Fruit fly (Drosophila melanogaster) whole organism, embryonic: ENCODE measurements around the gene CG9676.
A peak's percentile ranks its signal among the peaks of the same experiment; 100 is the strongest.

Experiments
- B-H2 ChIP-seq: fragments of 200-800 bp; sonication (Bioruptor generic); optimal IDR thresholded peaks from 2 replicates; lab custom pipeline; 2018; ENCODE audit warnings: missing biosample characterization, mild to moderate bottlenecking, missing genetic modification characterization
- Bteb2 ChIP-seq: fragments of 200-800 bp; sonication (Bioruptor generic); optimal IDR thresholded peaks from 2 replicates; lab custom pipeline; 2016; ENCODE audit warnings: missing biosample characterization, missing genetic modification characterization
- CG10462 ChIP-seq: fragments of 200-800 bp; sonication (Bioruptor generic); optimal IDR thresholded peaks from 2 replicates; lab custom pipeline; 2016; ENCODE audit warnings: missing biosample characterization, missing genetic modification characterization
- CG12236 ChIP-seq: fragments of 200-800 bp; sonication (Bioruptor generic); optimal IDR thresholded peaks from 2 replicates; lab custom pipeline; 2016; ENCODE audit warnings: missing biosample characterization, missing genetic modification characterization
- CG12744 ChIP-seq: fragments of 200-800 bp; sonication (Bioruptor generic); optimal IDR thresholded peaks from 2 replicates; lab custom pipeline; 2016; ENCODE audit warnings: missing biosample characterization, missing genetic modification characterization
- CG13424 ChIP-seq: fragments of 200-800 bp; sonication (Bioruptor generic); optimal IDR thresholded peaks from 2 replicates; lab custom pipeline; 2019; ENCODE audit warnings: missing biosample characterization, mild to moderate bottlenecking, missing genetic modification characterization, moderate library complexity
- CG13894 ChIP-seq: fragments of 200-800 bp; sonication (Bioruptor generic); optimal IDR thresholded peaks from 3 replicates; lab custom pipeline; 2018; ENCODE audit warnings: missing biosample characterization, mild to moderate bottlenecking, missing genetic modification characterization, moderate library complexity
- CG17802 ChIP-seq: fragments of 200-800 bp; sonication (Bioruptor generic); optimal IDR thresholded peaks from 2 replicates; lab custom pipeline; 2018; ENCODE audit warnings: missing biosample characterization, mild to moderate bottlenecking, missing genetic modification characterization, moderate library complexity
- CG2120 ChIP-seq: fragments of 200-800 bp; sonication (Bioruptor generic); optimal IDR thresholded peaks from 3 replicates; lab custom pipeline; 2016; ENCODE audit warnings: missing biosample characterization, missing genetic modification characterization
- CG30020 ChIP-seq: fragments of 200-800 bp; optimal IDR thresholded peaks from 2 replicates; lab custom pipeline; 2019; ENCODE audit warnings: missing biosample characterization, mild to moderate bottlenecking, missing genetic modification characterization, moderate library complexity
- CG30403 ChIP-seq: fragments of 200-800 bp; sonication (Bioruptor generic); optimal IDR thresholded peaks from 3 replicates; lab custom pipeline; 2016; ENCODE audit warnings: missing biosample characterization, missing genetic modification characterization
- CG3065 ChIP-seq: fragments of 200-800 bp; sonication (Bioruptor generic); optimal IDR thresholded peaks from 2 replicates; lab custom pipeline; 2016; ENCODE audit warnings: missing biosample characterization, missing genetic modification characterization
- CG31365 ChIP-seq: fragments of 200-800 bp; sonication (Bioruptor generic); optimal IDR thresholded peaks from 2 replicates; lab custom pipeline; 2018; ENCODE audit warnings: missing biosample characterization, mild to moderate bottlenecking, missing genetic modification characterization
- CG34224 ChIP-seq: fragments of 200-800 bp; sonication (Bioruptor generic); IDR thresholded peaks from 3 replicates; pipeline ENCODE4 v1.3.6; 2022; ENCODE audit warnings: missing biosample characterization, missing genetic modification characterization; ENCODE audit not compliant: partially characterized antibody
- CG34376 ChIP-seq: fragments of 200-800 bp; sonication (Bioruptor generic); optimal IDR thresholded peaks from 2 replicates; lab custom pipeline; 2018; ENCODE audit warnings: missing biosample characterization, mild to moderate bottlenecking, missing genetic modification characterization
- CG4424 ChIP-seq: fragments of 200-800 bp; sonication (Bioruptor generic); optimal IDR thresholded peaks from 3 replicates; lab custom pipeline; 2016; ENCODE audit warnings: missing biosample characterization, missing genetic modification characterization
- CG4820 ChIP-seq: fragments of 200-800 bp; sonication (Bioruptor generic); optimal IDR thresholded peaks from 3 replicates; lab custom pipeline; 2016; ENCODE audit warnings: missing biosample characterization, missing genetic modification characterization
- CG7357 ChIP-seq: fragments of 200-800 bp; sonication (Bioruptor generic); IDR thresholded peaks from 3 replicates; pipeline ENCODE4 v1.3.6; 2022; ENCODE audit warnings: missing biosample characterization, missing genetic modification characterization
- CG9727 ChIP-seq: fragments of 200-800 bp; sonication (Bioruptor generic); optimal IDR thresholded peaks from 3 replicates; lab custom pipeline; 2017; ENCODE audit warnings: missing biosample characterization, mild to moderate bottlenecking, missing genetic modification characterization
- CoRest ChIP-seq: fragments of 200-800 bp; sonication (Bioruptor generic); optimal IDR thresholded peaks from 3 replicates; lab custom pipeline; 2018; ENCODE audit warnings: missing biosample characterization, mild to moderate bottlenecking, missing genetic modification characterization, moderate library complexity
- Dfd ChIP-seq, 2 experiments: fragments of >200 bp; optimal IDR thresholded peaks; 2 replicates each; lab custom pipeline; 2017; ENCODE audit warnings: missing biosample characterization in 2 of 2, missing genetic modification characterization in 2 of 2
- Doc2 ChIP-seq: fragments of 200-800 bp; sonication (Bioruptor generic); IDR thresholded peaks from 2 replicates; pipeline ENCODE4 v1.3.6; 2022; ENCODE audit warnings: missing biosample characterization, missing genetic modification characterization
- E2f1 ChIP-seq: fragments of 200-800 bp; sonication (Bioruptor generic); IDR thresholded peaks from 2 replicates; pipeline ENCODE4 v1.3.6; 2022; ENCODE audit warnings: missing biosample characterization, missing genetic modification characterization
- GATAe ChIP-seq: fragments of 200-800 bp; sonication (Bioruptor generic); conservative IDR thresholded peaks from 2 replicates; pipeline ENCODE4 v1.3.6; 2022; ENCODE audit warnings: missing biosample characterization, missing genetic modification characterization
- NFAT ChIP-seq: fragments of 200-800 bp; sonication (Bioruptor generic); IDR thresholded peaks from 2 replicates; pipeline ENCODE4 v1.3.6; 2022; ENCODE audit warnings: missing biosample characterization, missing genetic modification characterization
- NK7.1 ChIP-seq: fragments of 200-800 bp; sonication (Bioruptor generic); optimal IDR thresholded peaks from 3 replicates; lab custom pipeline; 2016; ENCODE audit warnings: missing biosample characterization, missing genetic modification characterization
- Nf-YA ChIP-seq: fragments of 200-800 bp; sonication (Bioruptor generic); IDR thresholded peaks from 2 replicates; pipeline ENCODE4 v1.3.6; 2022; ENCODE audit warnings: missing biosample characterization, missing genetic modification characterization
- Nf-YB ChIP-seq: fragments of 200-800 bp; sonication (Bioruptor generic); optimal IDR thresholded peaks from 3 replicates; lab custom pipeline; 2019; ENCODE audit warnings: missing biosample characterization, mild to moderate bottlenecking, missing genetic modification characterization, moderate library complexity
- Side ChIP-seq: fragments of 200-800 bp; sonication (Bioruptor generic); optimal IDR thresholded peaks from 2 replicates; lab custom pipeline; 2016; ENCODE audit warnings: missing biosample characterization, missing genetic modification characterization
- Sin3A ChIP-seq: fragments of >200 bp; optimal IDR thresholded peaks from 2 replicates; lab custom pipeline; 2018
- Stat92E ChIP-seq, 3 experiments: fragments of >200 bp in 2 of 3; fragments of 200-800 bp in 1 of 3; sonication (Bioruptor generic) in 1 of 3; optimal IDR thresholded peaks; 2 replicates each; lab custom pipeline; 2017 to 2019; ENCODE audit warnings: missing biosample characterization in 3 of 3, missing genetic modification characterization in 3 of 3, mild to moderate bottlenecking in 1 of 3, moderate library complexity in 1 of 3
- ara ChIP-seq: fragments of 200-800 bp; sonication (Bioruptor generic); IDR thresholded peaks from 2 replicates; pipeline ENCODE4 v1.3.6; 2022; ENCODE audit warnings: missing biosample characterization, missing genetic modification characterization
- bab2 ChIP-seq: fragments of 200-800 bp; sonication (Bioruptor generic); optimal IDR thresholded peaks from 2 replicates; lab custom pipeline; 2016; ENCODE audit warnings: missing biosample characterization, missing genetic modification characterization
- br ChIP-seq: fragments of >200 bp; optimal IDR thresholded peaks from 2 replicates; lab custom pipeline; 2017
- croc ChIP-seq: fragments of 200-800 bp; sonication (Bioruptor generic); conservative IDR thresholded peaks from 3 replicates; pipeline ENCODE4 v1.3.6; 2022; ENCODE audit warnings: missing biosample characterization, missing genetic modification characterization
- crp ChIP-seq, 2 experiments: fragments of 200-800 bp; sonication (Bioruptor generic); optimal IDR thresholded peaks; 2 replicates in 1 of 2; 3 replicates in 1 of 2; lab custom pipeline; 2017; ENCODE audit warnings: missing biosample characterization in 2 of 2, missing genetic modification characterization in 2 of 2, mild to moderate bottlenecking in 1 of 2, moderate library complexity in 1 of 2
- da ChIP-seq: fragments of 200-800 bp; sonication (Bioruptor generic); optimal IDR thresholded peaks from 2 replicates; lab custom pipeline; 2016; ENCODE audit warnings: missing biosample characterization, missing genetic modification characterization
- dan ChIP-seq: fragments of 200-800 bp; sonication (Bioruptor generic); IDR thresholded peaks from 2 replicates; pipeline ENCODE4 v1.3.6; 2022; ENCODE audit warnings: missing biosample characterization, missing genetic modification characterization
- dimm ChIP-seq: fragments of 200-800 bp; sonication (Bioruptor generic); IDR thresholded peaks from 2 replicates; pipeline ENCODE4 v1.3.6; 2022; ENCODE audit warnings: missing biosample characterization, missing genetic modification characterization
- fd102C ChIP-seq: fragments of 200-800 bp; sonication (Bioruptor generic); optimal IDR thresholded peaks from 2 replicates; lab custom pipeline; 2018; ENCODE audit warnings: missing biosample characterization, mild to moderate bottlenecking, missing genetic modification characterization, moderate library complexity
- grn ChIP-seq: fragments of 200-800 bp; sonication (Bioruptor generic); optimal IDR thresholded peaks from 3 replicates; lab custom pipeline; 2017; ENCODE audit warnings: missing biosample characterization, missing genetic modification characterization
- hth ChIP-seq: fragments of >200 bp; optimal IDR thresholded peaks from 2 replicates; lab custom pipeline; 2017; ENCODE audit warnings: inconsistent platforms
- ind ChIP-seq: fragments of 200-800 bp; sonication (Bioruptor generic); optimal IDR thresholded peaks from 3 replicates; lab custom pipeline; 2016; ENCODE audit warnings: missing biosample characterization, missing genetic modification characterization
- knrl ChIP-seq: fragments of 200-800 bp; sonication (Bioruptor generic); IDR thresholded peaks from 3 replicates; pipeline ENCODE4 v1.3.6; 2022; ENCODE audit warnings: missing biosample characterization, missing genetic modification characterization; ENCODE audit not compliant: partially characterized antibody
- lmd ChIP-seq: fragments of 200-800 bp; sonication (Bioruptor generic); IDR thresholded peaks from 2 replicates; pipeline ENCODE4 v1.3.6; 2022; ENCODE audit warnings: missing biosample characterization, missing genetic modification characterization
- lola ChIP-seq, 3 experiments: fragments of >200 bp in 2 of 3; fragments of 200-800 bp in 1 of 3; sonication (Bioruptor generic) in 1 of 3; optimal IDR thresholded peaks; 2 replicates each; lab custom pipeline; 2017 to 2019; ENCODE audit warnings: missing biosample characterization in 3 of 3, missing genetic modification characterization in 3 of 3, mild to moderate bottlenecking in 1 of 3, moderate library complexity in 1 of 3
- maf-S ChIP-seq: fragments of 200-800 bp; sonication (Bioruptor generic); optimal IDR thresholded peaks from 2 replicates; lab custom pipeline; 2016; ENCODE audit warnings: missing biosample characterization, missing genetic modification characterization
- p53 ChIP-seq: fragments of 200-800 bp; sonication (Bioruptor generic); optimal IDR thresholded peaks from 2 replicates; lab custom pipeline; 2016; ENCODE audit warnings: missing biosample characterization, missing genetic modification characterization
- sens ChIP-seq: fragments of 200-800 bp; sonication (Bioruptor generic); peaks from one replicate; lab custom pipeline; 2016; ENCODE audit warnings: missing biosample characterization, missing genetic modification characterization
- sim ChIP-seq: fragments of 200-800 bp; sonication (Bioruptor generic); IDR thresholded peaks from 2 replicates; pipeline ENCODE4 v1.3.6; 2022; ENCODE audit warnings: missing biosample characterization, missing genetic modification characterization
- tio ChIP-seq: fragments of 200-800 bp; sonication (Bioruptor generic); optimal IDR thresholded peaks from 2 replicates; lab custom pipeline; 2017; ENCODE audit warnings: missing biosample characterization, missing genetic modification characterization, inconsistent platforms
- trem ChIP-seq: fragments of 200-800 bp; optimal IDR thresholded peaks from 3 replicates; lab custom pipeline; 2019; ENCODE audit warnings: missing biosample characterization, mild to moderate bottlenecking, missing genetic modification characterization, moderate library complexity

CG9676 gene

DNA sequence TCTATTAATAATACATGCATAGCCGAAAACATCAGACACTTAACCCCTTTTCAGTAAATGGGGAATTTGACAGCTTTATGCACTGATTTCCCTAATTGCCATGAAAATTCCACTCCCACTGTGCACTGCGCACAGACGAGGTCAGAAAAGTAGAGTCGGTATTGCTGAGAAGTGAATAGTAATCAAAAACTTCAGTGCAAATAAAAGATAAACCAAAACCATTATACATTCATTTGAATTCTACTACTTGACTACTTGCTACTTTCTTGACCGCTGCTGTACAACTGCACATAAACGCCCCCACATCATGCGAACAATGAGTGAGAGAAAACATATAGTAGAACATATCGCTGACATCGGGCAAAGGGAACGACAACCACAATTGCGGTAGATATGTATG, 8.5 kb downstream of the CG9676 start:
- TF ChIP-seq dimm (GFP tag; lab: Robert Waterston, UW) (peak; percentile 80), Nf-YB (peak; percentile 63), E2f1 (GFP tag; lab: Robert Waterston, UW) (peak; percentile 87), Sin3A (no peak), CG30020 (peak; percentile 38), CG30403 (peak; percentile 83), CG31365 (tag; lab: Kevin White, UChicago) (peak; percentile 61), CG13424 (tag; lab: Kevin White, UChicago) (peak; percentile 85), CG10462 (peak; percentile 74), CG13894 (tag; lab: Kevin White, UChicago) (no peak), bab2 (GFP tag; lab: Kevin White, UChicago) (peak; percentile 89), trem (tag; lab: Kevin White, UChicago) (peak; percentile 77), dan (GFP tag; lab: Robert Waterston, UW) (peak; percentile 43; the same call in 1 of the 2 replicates), Bteb2 (GFP tag; lab: Kevin White, UChicago) (peak; percentile 67), CG7357 (GFP tag; lab: Robert Waterston, UW) (peak; percentile 76), Dfd (GFP tag; optimal IDR thresholded peaks at IDR 0.05; lab: Kevin White, UChicago) (no peak), br (lab: Kevin White, UChicago) (no peak), ara (GFP tag; lab: Robert Waterston, UW) (peak; percentile 93), CG34376 (GFP tag; lab: Kevin White, UChicago) (no peak), maf-S (GFP tag; lab: Kevin White, UChicago) (peak; percentile 73), NFAT (GFP tag; lab: Robert Waterston, UW) (0 out of 2 replicates have a peak, but pooled peaks have one; percentile 50), CG17802 (peak; percentile 74), da (GFP tag; lab: Kevin White, UChicago) (peak; percentile 29), CG12744 (peak; percentile 35), crp (GFP tag; optimal IDR thresholded peaks at IDR 0.05; lab: Kevin White, UChicago) (peak in 1 of 2 experiments; percentile 32), CG2120 (peak; percentile 67), lmd (peak; percentile 83), croc (GFP tag; lab: Robert Waterston, UW) (peak; percentile 83), NK7.1 (GFP tag; lab: Kevin White, UChicago) (peak; percentile 51), sens (GFP tag; lab: Kevin White, UChicago) (peak; percentile 98), CG4820 (GFP tag; lab: Kevin White, UChicago) (peak; percentile 87), CG4424 (GFP tag; lab: Kevin White, UChicago) (peak; percentile 84), CG34224 (no peak), tio (peak; percentile 70), Side (GFP tag; lab: Kevin White, UChicago) (peak; percentile 83), sim (GFP tag; lab: Robert Waterston, UW) (peak; percentile 79), CG12236 (peak; percentile 70), Nf-YA (GFP tag; lab: Robert Waterston, UW) (peak; percentile 79), CG9727 (GFP tag; lab: Kevin White, UChicago) (peak; percentile 75), knrl (no peak), CoRest (tag; lab: Kevin White, UChicago) (peak; percentile 86), Doc2 (GFP tag; lab: Robert Waterston, UW) (peak; percentile 12; the same call in 1 of the 2 replicates), p53 (GFP tag; lab: Kevin White, UChicago) (peak; percentile 31), ind (peak; percentile 84), B-H2 (GFP tag; lab: Kevin White, UChicago) (no peak), GATAe (GFP tag; lab: Robert Waterston, UW) (no peak), grn (GFP tag; lab: Kevin White, UChicago) (peak; percentile 9), hth (lab: Kevin White, UChicago) (no peak), fd102C (GFP tag; lab: Kevin White, UChicago) (peak; percentile 25), CG3065 (GFP tag; lab: Kevin White, UChicago) (peak; percentile 65), Stat92E (GFP tag; optimal IDR thresholded peaks at IDR 0.05; lab: Kevin White, UChicago) (peak in 1 of 3 experiments; percentile 45), lola (GFP tag; optimal IDR thresholded peaks at IDR 0.05; lab: Kevin White, UChicago) (peak in 1 of 3 experiments; percentile 81)
